Worm (Caenorhabditis elegans): Measurements from ENCODE around the gene F59B1.10.

Gene F59B1.10

ce11 chrV:3644193-3644693 lies 3.5 kb downstream of the F59B1.10 start, which contains the start of gene F59B1.8 (continued):
- TF ChIP-seq attf-3 (GFP tag; conservative IDR thresholded peaks at IDR 0.05) (no peak), lag-1 (GFP tag; IDR thresholded peaks at IDR 0.05) (no peak), F23B12.7 (tag; optimal IDR thresholded peaks at IDR 0.05; ENCODE audit: insufficient read depth) (no peak), athp-1 (tag; optimal IDR thresholded peaks at IDR 0.05) (no peak), lin-40 (tag; optimal IDR thresholded peaks at IDR 0.05) (no peak), aptf-3 (GFP tag; IDR thresholded peaks at IDR 0.05) (no peak), snpc-1.3 (tag; optimal IDR thresholded peaks at IDR 0.05; ENCODE audit: insufficient read depth) (no peak), nfya-1 (tag; optimal IDR thresholded peaks at IDR 0.05; ENCODE audit: borderline replicate concordance, insufficient read depth) (no peak), lin-54 (GFP tag; optimal IDR thresholded peaks at IDR 0.05) (peak; percentile 14), mcd-1 (GFP tag; IDR thresholded peaks at IDR 0.05) (no peak), ztf-22 (GFP tag; optimal IDR thresholded peaks at IDR 0.05) (peak; percentile 45), egrh-3 (GFP tag; IDR thresholded peaks at IDR 0.05) (no peak), C17E4.6 (GFP tag; IDR thresholded peaks at IDR 0.05) (no peak), tlf-1 (GFP tag; optimal IDR thresholded peaks at IDR 0.05) (no peak), F57A8.1 (GFP tag; optimal IDR thresholded peaks at IDR 0.05) (no peak), B0336.3 (GFP tag; IDR thresholded peaks at IDR 0.05) (0 out of 2 replicates have a peak, but pooled peaks have one; percentile 20), tbp1 (GFP tag; optimal IDR thresholded peaks at IDR 0.05) (peak; percentile 56), F55B11.4 (tag; optimal IDR thresholded peaks at IDR 0.05; ENCODE audit: borderline replicate concordance, insufficient read depth) (no peak), rcor-1 (GFP tag; IDR thresholded peaks at IDR 0.05) (no peak), B0035.1 (tag; optimal IDR thresholded peaks at IDR 0.05) (no peak), snpc-1.1 (tag; optimal IDR thresholded peaks at IDR 0.05; ENCODE audit: insufficient read depth) (no peak), aptf-2 (GFP tag; conservative IDR thresholded peaks at IDR 0.05) (no peak), let-607 (tag; optimal IDR thresholded peaks at IDR 0.05) (peak in 1 of 2 experiments; percentile 23), B0261.1 (tag; optimal IDR thresholded peaks at IDR 0.05) (no peak), dox-1 (GFP tag; IDR thresholded peaks at IDR 0.05) (peak; percentile 49; the same call in 1 of the 2 replicates), ceh-58 (GFP tag; IDR thresholded peaks at IDR 0.05) (no peak), mxl-1 (tag; optimal IDR thresholded peaks at IDR 0.05) (no peak), ztf-6 (GFP tag; IDR thresholded peaks at IDR 0.05) (no peak), snpc-4 (GFP tag; optimal IDR thresholded peaks at IDR 0.05) (no peak), snpc-4 (tag; optimal IDR thresholded peaks at IDR 0.05) (peak in 1 of 4 experiments; percentile 59), snpc-3.4 (tag; optimal IDR thresholded peaks at IDR 0.05) (no peak), unc-130 (GFP tag; optimal IDR thresholded peaks at IDR 0.05) (no peak), F37B4.10 (GFP tag; IDR thresholded peaks at IDR 0.05) (no peak), xnd-1 (tag; optimal IDR thresholded peaks at IDR 0.05) (no peak), Y67H2A.10 (GFP tag; conservative IDR thresholded peaks at IDR 0.05) (no peak), F33H1.4 (GFP tag; IDR thresholded peaks at IDR 0.05) (no peak), Y53F4B.3 (GFP tag; IDR thresholded peaks at IDR 0.05) (no peak), nfyb-1 (GFP tag; IDR thresholded peaks at IDR 0.05) (0 out of 2 replicates have a peak, but pooled peaks have one; percentile 14), ztf-3 (GFP tag; optimal IDR thresholded peaks at IDR 0.05) (no peak), C06A6.2 (GFP tag; conservative IDR thresholded peaks at IDR 0.05) (no peak), hsf-1 (GFP tag; IDR thresholded peaks at IDR 0.05) (no peak), hlh-12 (tag; optimal IDR thresholded peaks at IDR 0.05) (no peak), D2030.7 (GFP tag; IDR thresholded peaks at IDR 0.05) (no peak), egl-18 (GFP tag; IDR thresholded peaks at IDR 0.05) (no peak), unc-62 (GFP tag; optimal IDR thresholded peaks at IDR 0.05) (peak; percentile 92), sea-2 (GFP tag; IDR thresholded peaks at IDR 0.05) (no peak), gei-17 (GFP tag; optimal IDR thresholded peaks at IDR 0.05) (peak; percentile 1), ztf-28 (GFP tag; IDR thresholded peaks at IDR 0.05) (no peak)
